Worm (Caenorhabditis elegans): Measurements from ENCODE around the gene C31G12.3.

Gene C31G12.3

DNA sequence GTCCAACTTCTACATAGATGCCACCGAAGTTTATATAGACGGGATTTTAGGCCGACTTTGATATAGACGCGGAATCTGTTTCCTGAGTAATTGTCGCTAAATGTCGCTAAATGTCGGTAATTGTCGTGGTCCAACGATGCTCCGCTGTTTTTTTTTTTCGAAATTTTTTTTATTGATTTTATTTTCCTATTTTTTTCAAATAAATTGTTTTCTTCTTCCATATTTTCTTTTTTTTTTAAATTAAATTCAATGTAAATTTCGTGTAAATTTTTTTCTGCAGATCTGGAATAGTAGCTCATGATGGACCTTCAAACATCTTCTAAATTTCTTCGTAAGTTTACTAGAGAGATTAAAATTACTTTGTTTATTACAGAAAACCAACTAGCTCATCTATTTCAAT lies at the start of gene C31G12.3:
C31G12.3 (plus strand) TSS at position 301 of the 400 bp plus-strand sequence.
- TF ChIP-seq ceh-13 (GFP tag; optimal IDR thresholded peaks at IDR 0.05) (no peak), tbx-11 (GFP tag; IDR thresholded peaks at IDR 0.05) (no peak), ama-1 (optimal IDR thresholded peaks at IDR 0.05) (no peak), F13C5.2 (tag; optimal IDR thresholded peaks at IDR 0.05) (no peak), ceh-36 (tag; optimal IDR thresholded peaks at IDR 0.05) (no peak), hmbx-1 (tag; optimal IDR thresholded peaks at IDR 0.05) (no peak), hnd-1 (tag; optimal IDR thresholded peaks at IDR 0.05) (no peak), sea-1 (GFP tag; conservative IDR thresholded peaks at IDR 0.05) (no peak)

DNA sequence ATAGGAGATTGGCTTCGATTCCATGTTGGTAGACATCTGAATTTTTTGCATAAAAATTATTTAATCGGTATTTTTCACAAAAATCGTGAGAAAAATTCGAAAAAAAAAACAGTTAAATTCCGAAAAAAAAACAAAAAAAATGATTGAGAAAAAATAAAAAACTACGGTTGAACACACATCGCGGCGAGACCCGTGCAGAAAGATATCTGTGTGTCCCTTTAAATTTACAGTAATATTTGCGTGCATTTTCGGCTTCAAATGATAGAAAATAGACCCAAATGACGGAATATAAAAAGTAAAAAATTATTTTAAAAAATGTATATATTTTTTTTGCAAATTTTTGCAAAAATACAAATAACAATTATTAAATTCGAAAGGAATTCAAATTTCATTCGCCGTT lies 47.3 kb upstream of the C31G12.3 start:
- TF ChIP-seq scrt-1 (GFP tag; IDR thresholded peaks at IDR 0.05) (no peak), pes-1 (GFP tag; IDR thresholded peaks at IDR 0.05) (no peak), sea-1 (GFP tag; conservative IDR thresholded peaks at IDR 0.05) (no peak), hnd-1 (tag; optimal IDR thresholded peaks at IDR 0.05) (no peak), ets-7 (tag; optimal IDR thresholded peaks at IDR 0.05) (no peak)

DNA sequence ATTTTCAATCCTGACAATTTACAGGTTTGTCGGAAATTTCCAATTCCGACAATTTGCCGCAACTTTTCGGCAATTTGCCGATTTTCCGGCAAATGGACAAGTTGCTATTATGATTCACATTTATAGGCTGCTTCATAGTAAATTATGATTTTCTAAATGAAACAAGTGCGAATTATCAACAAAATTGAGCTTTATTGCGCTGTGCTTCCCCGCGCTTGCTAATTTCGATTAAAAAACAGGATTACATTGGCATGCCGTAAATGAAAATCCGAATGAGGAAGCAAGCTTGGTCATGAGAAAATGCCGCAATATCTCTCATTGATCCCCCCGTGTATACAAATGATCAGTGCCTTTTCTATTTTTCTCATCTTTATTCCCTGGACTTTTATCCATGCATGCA lies 46.3 kb upstream of the C31G12.3 start, which contains the start of gene Y37H2A.10:
Y37H2A.10 (plus strand) TSS at position 301 of the 400 bp plus-strand sequence.
- TF ChIP-seq B0310.2 (tag; optimal IDR thresholded peaks at IDR 0.05), result no peak
- no peak for TF ChIP-seq flt-1 (GFP tag; IDR thresholded peaks at IDR 0.05)
- no peak for TF ChIP-seq sea-1 (GFP tag; conservative IDR thresholded peaks at IDR 0.05)
- no peak for TF ChIP-seq hnd-1 (tag; optimal IDR thresholded peaks at IDR 0.05)
- no peak for TF ChIP-seq ceh-36 (tag; optimal IDR thresholded peaks at IDR 0.05)
- TF ChIP-seq pes-1 (GFP tag; IDR thresholded peaks at IDR 0.05), result no peak
- no peak for TF ChIP-seq hmg-4 (GFP tag; optimal IDR thresholded peaks at IDR 0.05)
- TF ChIP-seq aly-1 (tag; optimal IDR thresholded peaks at IDR 0.05), result no peak
- TF ChIP-seq tra-4 (tag; optimal IDR thresholded peaks at IDR 0.05), result no peak
- no peak for TF ChIP-seq hmbx-1 (tag; optimal IDR thresholded peaks at IDR 0.05)
- TF ChIP-seq ama-1 (optimal IDR thresholded peaks at IDR 0.05), result no peak
- no peak for TF ChIP-seq tbx-37 (GFP tag; conservative IDR thresholded peaks at IDR 0.05)
- no peak for TF ChIP-seq tbx-11 (GFP tag; IDR thresholded peaks at IDR 0.05)
- no peak for TF ChIP-seq ets-7 (tag; optimal IDR thresholded peaks at IDR 0.05)
- no peak for TF ChIP-seq F13C5.2 (tag; optimal IDR thresholded peaks at IDR 0.05)
- no peak for TF ChIP-seq scrt-1 (GFP tag; IDR thresholded peaks at IDR 0.05)
- TF ChIP-seq ceh-13 (GFP tag; optimal IDR thresholded peaks at IDR 0.05), result no peak

- TF ChIP-seq tra-4 (tag; optimal IDR thresholded peaks at IDR 0.05) (no peak), hmbx-1 (tag; optimal IDR thresholded peaks at IDR 0.05) (no peak), B0310.2 (tag; optimal IDR thresholded peaks at IDR 0.05) (no peak), aly-1 (tag; optimal IDR thresholded peaks at IDR 0.05) (no peak), sea-1 (GFP tag; conservative IDR thresholded peaks at IDR 0.05) (no peak), ama-1 (optimal IDR thresholded peaks at IDR 0.05) (no peak), F13C5.2 (tag; optimal IDR thresholded peaks at IDR 0.05) (no peak), pes-1 (GFP tag; IDR thresholded peaks at IDR 0.05) (no peak), ets-7 (tag; optimal IDR thresholded peaks at IDR 0.05) (no peak), hmg-4 (GFP tag; optimal IDR thresholded peaks at IDR 0.05) (no peak), tbx-37 (GFP tag; conservative IDR thresholded peaks at IDR 0.05) (no peak), scrt-1 (GFP tag; IDR thresholded peaks at IDR 0.05) (no peak)
These were observed 43.8 kb upstream of the C31G12.3 start, which contains the start of gene Y37H2A.11 for ce11 chrV:18141161-18141560. TSS of gene Y37H2A.11 (plus strand) at chrV:18141461.

ce11 chrV:18142549-18142948 lies 42.5 kb upstream of the C31G12.3 start, which contains the start of gene Y37H2A.13:
TSS of gene Y37H2A.13 (plus strand) at chrV:18142849.
- TF ChIP-seq ets-7 (tag; optimal IDR thresholded peaks at IDR 0.05) (no peak), pes-1 (GFP tag; IDR thresholded peaks at IDR 0.05) (no peak), B0310.2 (tag; optimal IDR thresholded peaks at IDR 0.05) (no peak)

DNA sequence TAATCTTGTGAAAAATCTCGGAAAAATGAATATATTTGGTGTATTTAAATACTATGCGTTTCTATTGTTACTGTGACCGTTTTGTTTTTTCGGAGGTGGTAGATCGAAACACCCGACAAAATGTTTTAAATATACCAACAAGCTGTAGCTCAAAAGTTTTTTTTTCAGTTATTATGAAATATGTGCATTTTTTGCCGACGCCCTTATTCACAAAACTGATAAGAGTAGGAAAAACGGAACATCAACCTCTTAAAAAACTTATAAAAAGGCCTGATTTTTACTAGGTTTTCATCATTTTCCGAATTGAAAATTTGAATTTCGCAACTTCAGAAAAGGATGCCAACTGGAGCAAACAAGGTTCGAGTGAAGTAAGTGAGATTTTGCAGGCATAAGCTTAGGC lies 41.6 kb upstream of the C31G12.3 start, which contains the start of gene Y37H2A.14:
Y37H2A.14 (plus strand) TSS at position 301 of the 400 bp plus-strand sequence.
- no peak for TF ChIP-seq hnd-1 (tag; optimal IDR thresholded peaks at IDR 0.05)
- no peak for TF ChIP-seq tbx-37 (GFP tag; conservative IDR thresholded peaks at IDR 0.05)
- no peak for TF ChIP-seq ceh-36 (tag; optimal IDR thresholded peaks at IDR 0.05)
- TF ChIP-seq ama-1 (optimal IDR thresholded peaks at IDR 0.05), result no peak
- TF ChIP-seq ets-7 (tag; optimal IDR thresholded peaks at IDR 0.05), result no peak
- TF ChIP-seq tra-4 (tag; optimal IDR thresholded peaks at IDR 0.05), result no peak
- TF ChIP-seq hmbx-1 (tag; optimal IDR thresholded peaks at IDR 0.05), result no peak
- no peak for TF ChIP-seq aly-1 (tag; optimal IDR thresholded peaks at IDR 0.05)
- no peak for TF ChIP-seq ceh-13 (GFP tag; optimal IDR thresholded peaks at IDR 0.05)
- no peak for TF ChIP-seq B0310.2 (tag; optimal IDR thresholded peaks at IDR 0.05)
- TF ChIP-seq scrt-1 (GFP tag; IDR thresholded peaks at IDR 0.05), result no peak
- TF ChIP-seq tbx-11 (GFP tag; IDR thresholded peaks at IDR 0.05), result no peak
- TF ChIP-seq pes-1 (GFP tag; IDR thresholded peaks at IDR 0.05), result no peak
- no peak for TF ChIP-seq F13C5.2 (tag; optimal IDR thresholded peaks at IDR 0.05)
- no peak for TF ChIP-seq flt-1 (GFP tag; IDR thresholded peaks at IDR 0.05)
- no peak for TF ChIP-seq hmg-4 (GFP tag; optimal IDR thresholded peaks at IDR 0.05)

DNA sequence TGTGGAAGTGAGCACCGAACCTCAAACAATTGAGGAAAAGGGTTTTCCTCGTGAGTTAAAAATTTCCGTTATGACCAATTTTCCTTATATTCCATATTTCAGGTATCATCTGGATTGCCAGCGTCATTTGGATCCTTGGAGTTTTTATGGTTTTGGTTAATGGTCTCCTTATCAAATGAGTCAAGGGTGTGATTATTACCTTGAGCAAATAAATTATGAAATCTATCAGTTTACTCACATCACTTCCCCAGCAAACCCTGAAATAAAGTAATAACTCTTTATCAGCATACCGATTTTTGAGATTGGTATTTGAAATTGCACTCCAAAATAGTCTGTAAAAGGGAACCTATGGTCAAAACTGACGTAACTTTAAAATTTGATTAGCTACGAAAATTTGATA lies 40.6 kb upstream of the C31G12.3 start:
- no peak for TF ChIP-seq ama-1 (optimal IDR thresholded peaks at IDR 0.05)
- no peak for TF ChIP-seq hmbx-1 (tag; optimal IDR thresholded peaks at IDR 0.05)
- no peak for TF ChIP-seq hnd-1 (tag; optimal IDR thresholded peaks at IDR 0.05)
- no peak for TF ChIP-seq sea-1 (GFP tag; conservative IDR thresholded peaks at IDR 0.05)
- TF ChIP-seq tbx-37 (GFP tag; conservative IDR thresholded peaks at IDR 0.05), result no peak
- no peak for TF ChIP-seq ceh-13 (GFP tag; optimal IDR thresholded peaks at IDR 0.05)
- no peak for TF ChIP-seq aly-1 (tag; optimal IDR thresholded peaks at IDR 0.05)
- TF ChIP-seq flt-1 (GFP tag; IDR thresholded peaks at IDR 0.05), result no peak
- TF ChIP-seq scrt-1 (GFP tag; IDR thresholded peaks at IDR 0.05), result no peak
- no peak for TF ChIP-seq hmg-4 (GFP tag; optimal IDR thresholded peaks at IDR 0.05)
- TF ChIP-seq F13C5.2 (tag; optimal IDR thresholded peaks at IDR 0.05), result no peak

ce11 chrV:18146077-18146476 lies 38.9 kb upstream of the C31G12.3 start, which contains the start of gene C14A6.3:
TSS of gene C14A6.3 (plus strand) at chrV:18146377.
- no peak for TF ChIP-seq tbx-11 (GFP tag; IDR thresholded peaks at IDR 0.05)
- TF ChIP-seq sea-1 (GFP tag; conservative IDR thresholded peaks at IDR 0.05), result no peak
- no peak for TF ChIP-seq hmbx-1 (tag; optimal IDR thresholded peaks at IDR 0.05)
- no peak for TF ChIP-seq hnd-1 (tag; optimal IDR thresholded peaks at IDR 0.05)
- TF ChIP-seq B0310.2 (tag; optimal IDR thresholded peaks at IDR 0.05), result no peak
- no peak for TF ChIP-seq ceh-13 (GFP tag; optimal IDR thresholded peaks at IDR 0.05)
- TF ChIP-seq aly-1 (tag; optimal IDR thresholded peaks at IDR 0.05), result no peak
- no peak for TF ChIP-seq ceh-36 (tag; optimal IDR thresholded peaks at IDR 0.05)
- TF ChIP-seq ets-7 (tag; optimal IDR thresholded peaks at IDR 0.05), result no peak
- TF ChIP-seq scrt-1 (GFP tag; IDR thresholded peaks at IDR 0.05), result no peak
- no peak for TF ChIP-seq tra-4 (tag; optimal IDR thresholded peaks at IDR 0.05)

Measured in whole organism, early embryonic.